Worm (Caenorhabditis elegans) whole organism, L2 larva: Measurements from ENCODE around the gene cct-8.
A peak's percentile ranks its signal among the peaks of the same experiment; 100 is the strongest.

Source experiments
- F13H6.1 ChIP-seq: sonication (generic microtip); optimal IDR thresholded peaks from 2 replicates; lab custom pipeline; 2016; ENCODE audit warnings: missing genetic modification characterization, missing compliant biosample characterization
- R02D3.7 ChIP-seq: fragments of 150-350 bp; optimal IDR thresholded peaks from 2 replicates; lab custom pipeline; 2014; ENCODE audit warnings: missing biosample characterization, missing genetic modification characterization
- Y55F3AM.14 ChIP-seq: fragments of 200-800 bp; sonication (Bioruptor generic); optimal IDR thresholded peaks from 2 replicates; lab custom pipeline; 2018; ENCODE audit warnings: mild to moderate bottlenecking, missing genetic modification characterization, missing compliant biosample characterization
- ZK546.5 ChIP-seq: sonication (generic microtip); optimal IDR thresholded peaks from 2 replicates; lab custom pipeline; 2017; ENCODE audit warnings: missing biosample characterization, missing genetic modification characterization
- alr-1 ChIP-seq: fragments of 150-350 bp; optimal IDR thresholded peaks from 2 replicates; lab custom pipeline; 2014; ENCODE audit warnings: missing biosample characterization, missing genetic modification characterization
- ama-1 ChIP-seq: fragments of 150-350 bp; optimal IDR thresholded peaks from 2 replicates; lab custom pipeline; 2018; ENCODE audit warnings: inconsistent platforms
- ceh-16 ChIP-seq: fragments of 150-350 bp; optimal IDR thresholded peaks from 2 replicates; lab custom pipeline; 2014; ENCODE audit warnings: missing biosample characterization, missing genetic modification characterization
- ceh-82 ChIP-seq: fragments of 150-350 bp; optimal IDR thresholded peaks from 2 replicates; lab custom pipeline; 2014; ENCODE audit warnings: missing biosample characterization, missing genetic modification characterization
- crh-2 ChIP-seq: sonication (generic microtip); optimal IDR thresholded peaks from 2 replicates; lab custom pipeline; 2017; ENCODE audit warnings: missing biosample characterization, missing genetic modification characterization
- egl-27 ChIP-seq: sonication (generic microtip); optimal IDR thresholded peaks from 3 replicates; lab custom pipeline; 2017; ENCODE audit warnings: missing biosample characterization, missing genetic modification reagents, missing genetic modification characterization
- elt-1 ChIP-seq: fragments of 150-350 bp; optimal IDR thresholded peaks from 2 replicates; lab custom pipeline; 2014; ENCODE audit warnings: missing biosample characterization, missing genetic modification characterization
- elt-3 ChIP-seq: sonication (generic microtip); optimal IDR thresholded peaks from 2 replicates; lab custom pipeline; 2017; ENCODE audit warnings: missing biosample characterization, missing genetic modification characterization
- fos-1 ChIP-seq: fragments of 150-350 bp; optimal IDR thresholded peaks from 2 replicates; lab custom pipeline; 2014; ENCODE audit warnings: missing biosample characterization, missing genetic modification characterization
- lin-11 ChIP-seq: fragments of 150-350 bp; sonication (generic microtip); optimal IDR thresholded peaks from 2 replicates; lab custom pipeline; 2014; ENCODE audit warnings: missing biosample characterization, missing genetic modification characterization, inconsistent platforms, mixed read lengths
- lsy-2 ChIP-seq, 2 experiments: fragments of 150-350 bp in 1 of 2; sonication (generic microtip) in 1 of 2; optimal IDR thresholded peaks; 2 replicates each; lab custom pipeline; 2014 to 2017; ENCODE audit warnings: missing biosample characterization in 2 of 2, missing genetic modification characterization in 2 of 2
- mab-5 ChIP-seq: fragments of 150-350 bp; optimal IDR thresholded peaks from 2 replicates; lab custom pipeline; 2014; ENCODE audit warnings: missing biosample characterization, missing genetic modification characterization
- mbf-1 ChIP-seq: sonication (generic microtip); optimal IDR thresholded peaks from 2 replicates; lab custom pipeline; 2017; ENCODE audit warnings: missing biosample characterization, missing genetic modification characterization
- mdl-1 ChIP-seq, 2 experiments: fragments of 150-350 bp in 1 of 2; sonication (generic microtip) in 1 of 2; optimal IDR thresholded peaks; 2 replicates each; lab custom pipeline; 2017; ENCODE audit warnings: missing biosample characterization in 2 of 2, missing genetic modification characterization in 2 of 2
- nhr-10 ChIP-seq: sonication (generic microtip); optimal IDR thresholded peaks from 2 replicates; lab custom pipeline; 2017; ENCODE audit warnings: missing biosample characterization, missing genetic modification characterization
- nhr-11 ChIP-seq: fragments of 150-350 bp; optimal IDR thresholded peaks from 2 replicates; lab custom pipeline; 2014; ENCODE audit warnings: missing biosample characterization, missing genetic modification characterization
- nhr-12 ChIP-seq: fragments of 150-350 bp; optimal IDR thresholded peaks from 2 replicates; lab custom pipeline; 2014; ENCODE audit warnings: missing biosample characterization, missing genetic modification characterization
- nhr-129 ChIP-seq: fragments of 150-350 bp; optimal IDR thresholded peaks from 2 replicates; lab custom pipeline; 2014; ENCODE audit warnings: missing biosample characterization, missing genetic modification characterization
- nhr-21 ChIP-seq: fragments of 150-350 bp; optimal IDR thresholded peaks from 2 replicates; lab custom pipeline; 2014; ENCODE audit warnings: missing biosample characterization, missing genetic modification characterization
- nhr-23 ChIP-seq: fragments of 150-350 bp; optimal IDR thresholded peaks from 2 replicates; lab custom pipeline; 2014; ENCODE audit warnings: missing biosample characterization, missing genetic modification reagents, missing genetic modification characterization
- nhr-237 ChIP-seq: fragments of 150-350 bp; optimal IDR thresholded peaks from 2 replicates; lab custom pipeline; 2014; ENCODE audit warnings: missing biosample characterization, missing genetic modification characterization
- nhr-6 ChIP-seq: fragments of 150-350 bp; optimal IDR thresholded peaks from 2 replicates; lab custom pipeline; 2014; ENCODE audit warnings: missing biosample characterization, missing genetic modification characterization
- nhr-77 ChIP-seq: fragments of 150-350 bp; optimal IDR thresholded peaks from 2 replicates; lab custom pipeline; 2014; ENCODE audit warnings: missing biosample characterization, missing genetic modification characterization
- peb-1 ChIP-seq: fragments of 150-350 bp; optimal IDR thresholded peaks from 2 replicates; lab custom pipeline; 2014; ENCODE audit warnings: missing biosample characterization, missing genetic modification characterization
- sma-3 ChIP-seq: sonication (generic microtip); optimal IDR thresholded peaks from 2 replicates; lab custom pipeline; 2016; ENCODE audit warnings: missing genetic modification reagents, missing genetic modification characterization, missing compliant biosample characterization
- sma-9 ChIP-seq, 2 experiments: fragments of 150-350 bp in 1 of 2; sonication (generic microtip) in 1 of 2; optimal IDR thresholded peaks; 2 replicates each; lab custom pipeline; 2014 to 2016; ENCODE audit warnings: missing genetic modification characterization in 2 of 2, mild to moderate bottlenecking in 1 of 2, missing biosample characterization in 1 of 2, missing compliant biosample characterization in 1 of 2, missing genetic modification reagents in 1 of 2, moderate library complexity in 1 of 2
- unc-55 ChIP-seq: fragments of 150-350 bp; sonication (generic microtip); optimal IDR thresholded peaks from 3 replicates; lab custom pipeline; 2014; ENCODE audit warnings: missing biosample characterization, missing genetic modification reagents, missing genetic modification characterization
- unc-62 ChIP-seq: fragments of 150-350 bp; optimal IDR thresholded peaks from 2 replicates; lab custom pipeline; 2014; ENCODE audit warnings: missing biosample characterization, missing genetic modification reagents, missing genetic modification characterization
- ztf-11 ChIP-seq: sonication (generic microtip); optimal IDR thresholded peaks from 2 replicates; lab custom pipeline; 2017; ENCODE audit warnings: missing biosample characterization, missing genetic modification characterization

The cct-8 gene

DNA sequence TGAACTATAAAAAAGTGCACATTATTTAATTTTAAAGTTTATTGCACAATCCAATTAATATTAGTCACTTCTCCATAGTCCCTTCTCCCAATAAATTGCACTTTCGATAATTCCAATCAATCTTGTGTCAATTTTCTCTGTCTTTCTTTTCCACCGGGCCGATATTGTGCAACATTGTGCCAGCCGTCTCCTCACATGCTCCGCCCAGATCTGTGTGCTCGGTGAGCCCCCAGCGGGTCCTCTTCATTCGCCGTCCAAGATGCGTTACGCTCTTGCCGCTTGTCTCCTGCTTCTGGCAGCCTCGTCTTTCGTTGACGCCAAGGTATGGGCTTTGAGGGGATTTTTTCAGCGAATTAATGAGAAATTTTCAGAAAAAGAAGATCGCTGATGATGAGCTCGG is 13.5 kb upstream of the cct-8 start, which contains the start of gene ost-1:
Gene ost-1, plus strand, starts transcription at position 207 of the 400 bp plus-strand sequence.
- TF ChIP-seq sma-9 (GFP tag; optimal IDR thresholded peaks at IDR 0.05; lab: Kevin White, UChicago): peak; percentile 3
- TF ChIP-seq sma-9 (tag; optimal IDR thresholded peaks at IDR 0.05; lab: Kevin White, UChicago): no peak
- TF ChIP-seq nhr-129 (tag; lab: Kevin White, UChicago): peak; percentile 35
- TF ChIP-seq nhr-10: no peak
- TF ChIP-seq ama-1 (lab: Kevin White, UChicago): no peak
- TF ChIP-seq ZK546.5 (tag; lab: Kevin White, UChicago): no peak
- no peak for TF ChIP-seq R02D3.7 (tag; lab: Kevin White, UChicago)
- peak; percentile 31 for TF ChIP-seq F13H6.1 (tag; lab: Kevin White, UChicago)
- no peak for TF ChIP-seq unc-62

DNA sequence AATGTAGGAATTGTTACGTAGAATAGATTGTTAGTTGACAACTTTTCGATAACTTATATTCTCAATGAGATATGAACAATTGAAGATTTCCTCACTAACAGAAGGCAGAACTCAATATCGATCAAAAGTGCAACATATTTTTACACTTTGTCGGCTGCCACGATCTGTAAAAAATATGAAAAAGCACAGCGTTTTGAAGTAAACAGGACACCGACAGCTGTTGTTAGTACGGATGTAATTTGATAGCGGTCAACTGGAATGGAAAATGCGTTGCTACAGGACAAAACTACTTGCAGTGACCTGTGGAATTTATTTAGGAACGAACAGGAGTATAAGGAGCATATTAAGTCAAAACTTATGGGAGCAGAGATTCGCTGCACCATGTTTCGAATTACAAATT is 12.3 kb upstream of the cct-8 start:
- TF ChIP-seq F13H6.1 (tag; lab: Kevin White, UChicago): peak; percentile 52
- no peak for TF ChIP-seq egl-27

DNA sequence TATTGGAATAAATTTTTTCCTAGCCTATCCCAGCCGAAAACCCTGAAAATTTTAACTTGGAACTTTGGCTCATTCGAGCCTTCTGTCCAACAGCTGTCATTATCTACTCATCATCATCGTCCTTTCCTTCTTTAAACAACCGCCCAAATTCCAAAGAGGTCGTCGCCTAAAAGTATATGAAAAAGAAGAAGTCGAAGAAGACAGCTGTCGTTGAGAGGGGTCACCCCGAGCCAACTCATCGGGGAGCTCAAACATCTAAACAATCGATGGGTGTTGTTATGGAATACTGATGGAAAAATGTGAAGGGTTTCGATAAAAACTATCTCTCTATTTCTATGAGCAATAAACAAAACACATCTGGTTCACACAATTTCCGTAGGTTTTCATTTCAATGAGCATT is 11.4 kb upstream of the cct-8 start:
- no peak for TF ChIP-seq ceh-16 (tag; lab: Kevin White, UChicago)
- no peak for TF ChIP-seq nhr-6 (tag; lab: Kevin White, UChicago)
- peak; percentile 46 for TF ChIP-seq F13H6.1 (tag; lab: Kevin White, UChicago)
- peak; percentile 47 for TF ChIP-seq nhr-129 (tag; lab: Kevin White, UChicago)
- no peak for TF ChIP-seq mbf-1 (tag; lab: Kevin White, UChicago)
- no peak for TF ChIP-seq ZK546.5 (tag; lab: Kevin White, UChicago)
- no peak for TF ChIP-seq ztf-11 (tag; lab: Kevin White, UChicago)
- no peak for TF ChIP-seq mab-5 (tag; lab: Kevin White, UChicago)
- TF ChIP-seq sma-9 (GFP tag; optimal IDR thresholded peaks at IDR 0.05; lab: Kevin White, UChicago): peak; percentile 2
- TF ChIP-seq sma-9 (tag; optimal IDR thresholded peaks at IDR 0.05; lab: Kevin White, UChicago): no peak
- TF ChIP-seq nhr-12 (tag; lab: Kevin White, UChicago): no peak

DNA sequence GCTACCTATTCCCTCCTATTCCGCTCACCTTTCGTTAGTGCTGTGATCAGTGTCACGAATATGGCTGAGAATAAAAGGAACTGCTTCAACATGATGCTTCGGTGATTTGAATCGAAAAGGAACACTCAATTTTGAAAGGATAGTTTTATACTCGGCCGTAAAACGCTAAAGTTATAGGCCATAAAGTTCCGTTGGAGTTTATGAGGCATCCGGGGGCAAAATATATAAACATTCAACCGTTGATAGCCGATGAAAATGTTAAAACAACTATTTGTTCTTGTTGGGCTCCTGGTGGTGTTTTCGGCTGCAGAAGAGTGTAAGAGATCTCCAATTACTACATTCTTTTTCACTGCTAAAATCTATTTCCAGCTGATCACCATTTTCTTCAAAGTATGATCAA is 10.8 kb upstream of the cct-8 start, which contains the start of the genes C44B12.9 and C44B12.3:
Gene C44B12.9, minus strand, starts transcription at position 101 of the 400 bp plus-strand sequence.
Gene C44B12.3, plus strand, starts transcription at position 249 of the 400 bp plus-strand sequence.
- TF ChIP-seq nhr-12 (tag; lab: Kevin White, UChicago): no peak
- no peak for TF ChIP-seq mab-5 (tag; lab: Kevin White, UChicago)
- no peak for TF ChIP-seq R02D3.7 (tag; lab: Kevin White, UChicago)
- no peak for TF ChIP-seq crh-2 (tag; lab: Kevin White, UChicago)

DNA sequence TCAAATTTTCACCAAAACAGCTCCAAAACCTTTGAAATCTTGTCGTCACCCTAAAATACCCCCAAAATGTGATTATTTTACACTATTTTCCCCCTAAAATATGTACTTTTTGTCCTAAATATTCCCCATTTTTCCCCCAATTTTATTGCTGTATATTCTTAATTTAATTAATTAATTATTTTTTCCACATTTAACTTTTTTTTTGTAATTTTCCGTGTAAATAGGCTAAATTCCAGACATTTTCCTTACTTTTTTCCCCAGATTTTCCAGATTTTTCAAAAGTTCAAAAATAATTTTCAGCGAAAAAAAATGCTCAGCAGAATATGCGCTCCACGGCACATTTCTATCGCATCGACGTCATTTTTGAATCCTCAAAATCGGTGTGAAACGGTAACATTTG is 3.4 kb upstream of the cct-8 start, which contains the start of gene cox-18:
Gene cox-18, plus strand, starts transcription at position 301 of the 400 bp plus-strand sequence.
- TF ChIP-seq mdl-1 (tag; optimal IDR thresholded peaks at IDR 0.05; lab: Kevin White, UChicago) (no peak), crh-2 (tag; lab: Kevin White, UChicago) (no peak), elt-3 (tag; lab: Kevin White, UChicago) (no peak), elt-1 (tag; lab: Kevin White, UChicago) (no peak), egl-27 (no peak), R02D3.7 (tag; lab: Kevin White, UChicago) (no peak), ceh-16 (tag; lab: Kevin White, UChicago) (no peak), sma-9 (GFP tag; optimal IDR thresholded peaks at IDR 0.05; lab: Kevin White, UChicago) (no peak), sma-9 (tag; optimal IDR thresholded peaks at IDR 0.05; lab: Kevin White, UChicago) (no peak)

DNA sequence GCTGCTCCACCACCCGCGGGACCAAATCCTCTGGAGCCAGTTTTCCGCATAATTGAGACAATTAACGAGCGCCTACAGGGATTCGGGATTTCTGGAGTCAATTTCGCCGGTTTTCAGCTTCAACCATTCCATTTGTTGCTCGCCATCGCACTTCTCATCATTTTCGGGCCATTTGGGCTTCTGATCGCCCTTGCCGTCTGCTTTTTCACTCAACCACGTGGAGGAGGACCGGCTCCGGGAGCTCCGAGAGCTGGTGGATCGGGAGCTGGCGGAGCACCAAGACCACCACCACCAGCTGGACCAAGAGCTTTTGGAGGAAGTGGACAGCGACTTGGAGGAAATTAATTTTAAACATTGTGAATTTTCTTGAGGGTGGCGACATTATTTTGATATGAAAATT is 2.4 kb upstream of the cct-8 start:
- TF ChIP-seq ceh-82 (tag; lab: Kevin White, UChicago) (no peak), R02D3.7 (tag; lab: Kevin White, UChicago) (no peak)

DNA sequence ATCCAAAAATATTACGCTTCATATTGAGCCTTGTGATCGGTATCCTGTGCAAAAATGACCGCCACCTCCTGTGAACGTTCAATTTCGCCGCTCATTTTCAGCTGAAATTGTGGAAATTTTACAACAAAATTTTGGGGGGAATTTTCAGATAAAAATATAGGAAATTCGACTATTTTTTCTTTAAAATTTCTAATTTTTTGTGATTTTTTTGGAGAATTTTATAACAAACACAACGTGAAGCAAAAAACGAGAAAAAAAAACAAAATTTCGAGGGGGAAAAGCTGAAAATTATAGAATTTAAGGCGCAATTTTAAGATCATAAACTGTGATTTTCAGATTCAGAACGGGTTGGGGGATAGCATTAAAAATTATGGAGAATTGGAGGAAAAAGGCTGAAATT is 6.8 kb downstream of the cct-8 start, which contains the start of gene csn-4:
Gene csn-4, minus strand, starts transcription at position 101 of the 400 bp plus-strand sequence.
- TF ChIP-seq sma-3 (GFP tag; lab: Kevin White, UChicago) (no peak), ZK546.5 (tag; lab: Kevin White, UChicago) (no peak), nhr-11 (tag; lab: Kevin White, UChicago) (no peak), unc-55 (GFP tag; lab: Kevin White, UChicago) (no peak), nhr-23 (no peak), nhr-77 (tag; lab: Kevin White, UChicago) (no peak), nhr-237 (tag; lab: Kevin White, UChicago) (no peak), nhr-6 (tag; lab: Kevin White, UChicago) (no peak), alr-1 (no peak), peb-1 (no peak), lsy-2 (tag; optimal IDR thresholded peaks at IDR 0.05; lab: Kevin White, UChicago) (no peak), ama-1 (lab: Kevin White, UChicago) (no peak), Y55F3AM.14 (GFP tag; lab: Kevin White, UChicago) (no peak), fos-1 (tag; lab: Kevin White, UChicago) (no peak), mab-5 (tag; lab: Kevin White, UChicago) (no peak), nhr-21 (no peak), lin-11 (tag; lab: Kevin White, UChicago) (no peak)
